Worm (Caenorhabditis elegans): ENCODE results near the gene Y57G11C.8.
A peak's percentile ranks its signal among the peaks of the same experiment; 100 is the strongest.

Gene Y57G11C.8

DNA sequence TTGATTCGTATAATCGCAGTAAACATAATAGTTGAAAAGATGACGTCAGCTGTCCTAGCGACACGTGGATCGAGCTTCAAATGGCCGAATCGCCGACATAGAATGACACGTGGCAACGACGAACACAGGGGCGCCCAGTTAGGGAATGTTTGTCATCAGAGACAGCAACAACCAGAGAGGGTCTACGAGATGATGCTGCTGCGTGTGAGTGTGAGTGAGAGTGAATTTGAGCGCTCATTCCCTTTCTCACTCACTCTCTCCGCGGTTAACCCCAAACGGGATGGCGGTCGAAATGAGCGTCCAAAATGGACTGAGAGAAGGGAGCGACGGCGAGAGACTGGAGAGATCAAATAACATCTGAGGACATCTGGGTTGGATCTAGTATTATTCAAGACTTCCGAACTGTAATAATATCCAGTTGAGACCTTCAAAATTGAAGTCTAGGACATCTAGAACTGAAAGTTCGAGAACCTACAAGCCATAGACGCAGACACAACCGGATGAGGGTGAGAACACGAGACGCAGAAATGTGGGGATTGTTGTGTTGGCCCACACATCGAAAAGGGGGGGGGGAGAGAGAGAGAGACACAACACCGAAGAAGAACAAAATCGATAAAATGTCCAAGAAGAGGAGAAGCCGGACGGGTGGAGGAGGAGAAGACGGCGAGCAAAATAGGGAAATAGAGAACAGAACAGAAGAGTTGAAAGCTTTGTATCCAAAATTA is 12.4 kb downstream of the Y57G11C.8 start (continued):
- no peak for TF ChIP-seq nhr-10 (tag; optimal IDR thresholded peaks at IDR 0.05)

DNA sequence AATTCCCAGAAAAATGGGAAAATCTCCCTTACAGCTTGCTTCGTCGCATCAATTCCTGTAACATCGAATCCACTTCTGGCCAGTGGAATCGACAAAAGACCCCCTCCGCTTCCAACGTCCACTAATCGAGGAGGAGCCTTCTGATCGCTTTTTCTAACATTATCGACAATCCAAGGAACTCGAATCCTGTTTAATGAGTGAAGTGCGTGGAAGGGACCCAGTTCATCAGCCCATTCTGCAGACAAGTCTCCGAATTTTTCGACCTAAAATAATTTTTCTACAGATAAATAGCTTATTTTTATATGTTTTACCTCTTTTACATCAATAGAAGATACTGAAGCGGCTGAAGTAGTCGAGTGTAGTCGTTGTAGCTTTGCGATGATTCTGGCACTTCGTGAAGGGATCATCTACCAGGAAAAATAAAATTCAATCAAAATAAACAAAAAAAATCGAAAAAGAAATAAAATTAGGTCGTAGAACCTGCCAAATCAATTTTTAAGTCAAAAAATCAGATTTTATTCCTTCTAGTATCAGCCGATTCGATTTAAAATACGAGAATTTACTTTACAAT is 14.4 kb downstream of the Y57G11C.8 start, which contains the start of gene coq-3:
coq-3 (minus strand) TSS at position 407 of the 571 bp plus-strand sequence.
- TF ChIP-seq alr-1 (tag; optimal IDR thresholded peaks at IDR 0.05) (no peak), F13H6.1 (tag; optimal IDR thresholded peaks at IDR 0.05) (no peak), sma-9 (GFP tag; optimal IDR thresholded peaks at IDR 0.05) (no peak), sma-9 (tag; optimal IDR thresholded peaks at IDR 0.05) (no peak), mab-5 (tag; optimal IDR thresholded peaks at IDR 0.05) (no peak), nhr-21 (tag; optimal IDR thresholded peaks at IDR 0.05) (no peak), ama-1 (optimal IDR thresholded peaks at IDR 0.05) (no peak), dmd-4 (tag; optimal IDR thresholded peaks at IDR 0.05) (no peak), elt-3 (tag; optimal IDR thresholded peaks at IDR 0.05) (no peak)

DNA sequence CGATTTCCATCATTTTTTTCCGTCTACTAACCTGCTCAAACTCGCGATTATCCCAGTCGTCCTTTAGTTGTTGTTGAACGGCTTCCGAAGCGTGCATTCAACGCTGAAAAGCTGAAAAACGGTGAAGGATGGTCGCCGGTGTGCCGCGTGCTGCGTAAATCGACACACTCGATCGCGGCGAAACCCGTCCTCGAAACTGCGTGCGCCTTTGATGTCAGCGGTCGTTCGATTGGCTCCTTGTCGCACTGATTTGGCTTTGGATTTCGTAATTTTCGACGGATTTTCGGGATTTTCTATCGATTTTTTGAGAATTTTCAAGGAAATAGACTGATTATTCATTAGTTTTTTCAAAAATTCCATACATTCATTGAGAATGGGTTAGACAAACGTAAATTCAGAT is 15.7 kb downstream of the Y57G11C.8 start, which contains the start of the genes Y57G11C.1147 and nuo-3:
Y57G11C.1147 (minus strand) TSS at position 161 of the 400 bp plus-strand sequence.
nuo-3 (minus strand) TSS at position 191 of the 400 bp plus-strand sequence.
- TF ChIP-seq ztf-1 (GFP tag; conservative IDR thresholded peaks at IDR 0.05) = no peak
- no peak for TF ChIP-seq aly-2 (tag; optimal IDR thresholded peaks at IDR 0.05)
- no peak for TF ChIP-seq nhr-21 (tag; optimal IDR thresholded peaks at IDR 0.05)
- TF ChIP-seq nhr-23 (tag; optimal IDR thresholded peaks at IDR 0.05) = no peak
- TF ChIP-seq nhr-6 (tag; optimal IDR thresholded peaks at IDR 0.05) = no peak
- peak; percentile 22 for TF ChIP-seq nhr-129 (tag; optimal IDR thresholded peaks at IDR 0.05)
- TF ChIP-seq Y55F3AM.14 (GFP tag; optimal IDR thresholded peaks at IDR 0.05) = no peak
- no peak for TF ChIP-seq dmd-4 (tag; optimal IDR thresholded peaks at IDR 0.05)
- TF ChIP-seq lsy-2 (tag; optimal IDR thresholded peaks at IDR 0.05) = no peak
- TF ChIP-seq elt-1 (tag; optimal IDR thresholded peaks at IDR 0.05) = no peak
- no peak for TF ChIP-seq crh-2 (tag; optimal IDR thresholded peaks at IDR 0.05)
- no peak for TF ChIP-seq sma-3 (GFP tag; optimal IDR thresholded peaks at IDR 0.05)
- TF ChIP-seq unc-55 (GFP tag; optimal IDR thresholded peaks at IDR 0.05) = peak; percentile 55
- TF ChIP-seq alr-1 (tag; optimal IDR thresholded peaks at IDR 0.05) = no peak
- TF ChIP-seq ztf-11 (tag; optimal IDR thresholded peaks at IDR 0.05) = no peak
- TF ChIP-seq lin-11 (tag; optimal IDR thresholded peaks at IDR 0.05) = peak; percentile 3
- TF ChIP-seq skn-1 (tag; optimal IDR thresholded peaks at IDR 0.05) = no peak
- peak; percentile 22 for TF ChIP-seq C34F6.9 (tag; optimal IDR thresholded peaks at IDR 0.05)
- no peak for TF ChIP-seq snpc-4 (tag; optimal IDR thresholded peaks at IDR 0.05)
- peak; percentile 10 for TF ChIP-seq R02D3.7 (tag; optimal IDR thresholded peaks at IDR 0.05)
- no peak for TF ChIP-seq zag-1 (tag; optimal IDR thresholded peaks at IDR 0.05)
- TF ChIP-seq blmp-1 (tag; optimal IDR thresholded peaks at IDR 0.05; ENCODE audit: insufficient read depth) = no peak
- TF ChIP-seq fos-1 (tag; optimal IDR thresholded peaks at IDR 0.05) = no peak
- no peak for TF ChIP-seq nhr-12 (tag; optimal IDR thresholded peaks at IDR 0.05)
- TF ChIP-seq peb-1 (tag; optimal IDR thresholded peaks at IDR 0.05) = no peak
- no peak for TF ChIP-seq lin-13 (GFP tag; optimal IDR thresholded peaks at IDR 0.05)
- TF ChIP-seq sma-9 (GFP tag; optimal IDR thresholded peaks at IDR 0.05) = no peak
- TF ChIP-seq sma-9 (tag; optimal IDR thresholded peaks at IDR 0.05) = no peak

DNA sequence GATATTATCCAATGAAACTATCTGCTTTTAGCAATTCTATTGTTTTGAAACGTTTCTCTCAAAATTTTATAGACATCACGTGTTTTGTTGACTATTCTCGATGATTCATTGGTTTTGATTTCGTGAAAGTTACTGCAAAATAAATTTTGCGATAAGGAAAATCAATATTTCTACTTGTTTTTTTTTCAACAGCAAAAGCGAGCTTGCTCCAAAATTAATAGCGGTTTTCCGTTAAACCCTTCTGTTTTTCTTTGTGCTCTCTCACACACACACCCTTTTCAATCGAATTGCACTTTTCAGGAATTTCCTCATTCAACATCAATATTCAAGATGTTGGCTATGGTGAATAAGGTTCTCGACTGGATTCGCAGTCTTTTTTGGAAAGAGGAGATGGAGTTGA is 16.2 kb downstream of the Y57G11C.8 start, which contains the start of gene arl-8:
arl-8 (plus strand) TSS at position 301 of the 400 bp plus-strand sequence.
- no peak for TF ChIP-seq Y55F3AM.14 (GFP tag; optimal IDR thresholded peaks at IDR 0.05)
- TF ChIP-seq ama-1 (optimal IDR thresholded peaks at IDR 0.05) = peak; percentile 17

DNA sequence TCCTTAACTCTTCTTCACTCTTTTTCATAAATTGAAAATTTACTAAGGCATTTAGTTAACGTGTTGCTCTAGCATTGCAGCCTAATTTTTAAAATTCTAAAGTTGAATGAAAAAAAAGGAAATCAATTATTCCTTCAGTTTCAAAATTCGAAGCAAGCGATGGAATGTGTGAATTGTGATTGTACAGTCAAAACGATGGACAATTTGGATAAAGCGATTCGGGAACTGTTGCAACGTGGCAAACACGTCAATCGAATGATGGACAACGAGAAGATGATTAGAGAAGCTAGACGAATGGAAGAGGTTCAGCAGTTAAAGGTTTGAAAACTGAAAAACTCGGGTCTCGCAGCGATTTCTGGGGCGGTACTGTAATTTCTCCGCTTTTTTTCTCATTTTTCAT is 17.5 kb downstream of the Y57G11C.8 start, which contains the start of gene Y57G11C.14:
Y57G11C.14 (plus strand) TSS at position 126 of the 400 bp plus-strand sequence.
- TF ChIP-seq C34F6.9 (tag; optimal IDR thresholded peaks at IDR 0.05) (no peak), ztf-4 (tag; optimal IDR thresholded peaks at IDR 0.05) (no peak), nhr-77 (tag; optimal IDR thresholded peaks at IDR 0.05) (no peak), nhr-25 (tag; optimal IDR thresholded peaks at IDR 0.05) (no peak), mab-5 (tag; optimal IDR thresholded peaks at IDR 0.05) (no peak)
